Fruit fly (Drosophila melanogaster) S2 (cell line): ENCODE results near the gene corolla.

Source experiments
- CG8478 ChIP-seq: fragments of >200 bp; optimal IDR thresholded peaks from 2 replicates; lab custom pipeline; 2018
- CTCF ChIP-seq, 2 experiments: fragments of >200 bp; optimal IDR thresholded peaks; 2 replicates each; lab custom pipeline; 2018

dm6 chrX:17599330-17599729, 32.5 kb downstream of the corolla start, which contains the start of gene X11L:
- TF ChIP-seq CG8478 (lab: Kevin White, UChicago) = no peak
- TF ChIP-seq CTCF (optimal IDR thresholded peaks at IDR 0.05; lab: Kevin White, UChicago) = no peak
